Fruit fly (Drosophila melanogaster): Measurements from ENCODE around the gene nht.

The nht gene

DNA sequence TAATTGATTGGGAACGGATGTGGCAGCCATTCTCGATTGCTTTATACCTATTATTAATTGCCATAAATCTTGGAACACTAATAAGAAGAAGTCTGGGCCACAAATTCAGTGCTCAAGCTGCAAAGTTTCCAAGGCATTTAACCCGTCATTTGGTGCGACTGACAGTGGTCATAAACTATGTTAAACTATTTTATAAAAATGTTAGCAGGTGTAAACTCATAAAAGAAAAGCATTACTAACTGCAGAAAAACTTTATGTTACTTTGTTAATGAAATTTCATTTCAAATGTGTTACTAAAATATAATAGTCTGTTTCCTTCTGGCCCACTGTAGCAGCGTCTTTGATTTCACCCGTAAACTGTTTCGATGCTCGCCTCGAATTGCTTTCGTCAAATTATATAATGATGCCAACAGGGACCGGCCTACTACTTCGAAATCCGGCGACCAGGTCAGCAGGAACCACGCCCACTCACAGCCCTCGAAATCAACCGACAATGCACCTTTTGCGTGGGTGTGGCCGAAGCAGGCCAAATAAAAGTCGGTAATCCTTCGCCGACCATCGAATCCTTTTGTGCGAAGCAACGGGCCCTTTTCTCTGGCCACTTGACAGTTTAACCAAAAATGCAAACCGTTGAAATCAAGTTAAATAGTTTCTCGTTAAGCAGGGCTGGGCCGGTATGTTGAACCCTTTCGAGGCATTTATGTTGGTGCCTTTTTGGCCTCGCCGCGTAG is 7.0 kb upstream of the nht start (continued):
- no peak for TF ChIP-seq Eip93F (GFP tag; optimal IDR thresholded peaks at IDR 0.05)
- TF ChIP-seq CG9139 (GFP tag; optimal IDR thresholded peaks at IDR 0.05), result no peak
- peak; percentile 54 for TF ChIP-seq Eip78C (GFP tag)
- no peak for TF ChIP-seq Sox14 (GFP tag; optimal IDR thresholded peaks at IDR 0.05)
- no peak for TF ChIP-seq CG6792 (GFP tag; optimal IDR thresholded peaks at IDR 0.05)
- TF ChIP-seq CG3919 (GFP tag; optimal IDR thresholded peaks at IDR 0.05), result no peak
- TF ChIP-seq Lpt (GFP tag; optimal IDR thresholded peaks at IDR 0.05), result no peak
- no peak for TF ChIP-seq Eip75B (GFP tag; optimal IDR thresholded peaks at IDR 0.05)
- no peak for TF ChIP-seq eg (GFP tag; IDR thresholded peaks at IDR 0.05)
- TF ChIP-seq CG11762 (GFP tag; optimal IDR thresholded peaks at IDR 0.05; ENCODE audit: insufficient read depth), result no peak
- TF ChIP-seq CG6854 (GFP tag; optimal IDR thresholded peaks at IDR 0.05), result no peak
- no peak for TF ChIP-seq Hr38 (GFP tag; optimal IDR thresholded peaks at IDR 0.05)
- TF ChIP-seq Smox (GFP tag; optimal IDR thresholded peaks at IDR 0.05), result peak; percentile 20
- no peak for TF ChIP-seq net (GFP tag; optimal IDR thresholded peaks at IDR 0.05)
- TF ChIP-seq CG11902 (GFP tag; optimal IDR thresholded peaks at IDR 0.05), result no peak
- no peak for TF ChIP-seq CG16779 (tag; optimal IDR thresholded peaks at IDR 0.05)
- TF ChIP-seq OdsH (GFP tag; optimal IDR thresholded peaks at IDR 0.05), result peak; percentile 14
- no peak for TF ChIP-seq CG8119 (GFP tag; IDR thresholded peaks at IDR 0.05)
- peak; percentile 16 for TF ChIP-seq esn (GFP tag; optimal IDR thresholded peaks at IDR 0.05)
- no peak for TF ChIP-seq lz (GFP tag; optimal IDR thresholded peaks at IDR 0.05)
- TF ChIP-seq Hr4 (GFP tag; optimal IDR thresholded peaks at IDR 0.05), result no peak
- no peak for TF ChIP-seq Sox102F (GFP tag; optimal IDR thresholded peaks at IDR 0.05)
- TF ChIP-seq ss (GFP tag; optimal IDR thresholded peaks at IDR 0.05), result no peak
- no peak for TF ChIP-seq Blimp-1 (GFP tag; optimal IDR thresholded peaks at IDR 0.05)
- TF ChIP-seq Met (GFP tag; optimal IDR thresholded peaks at IDR 0.05), result peak; percentile 9
- TF ChIP-seq CG8319 (GFP tag; optimal IDR thresholded peaks at IDR 0.05), result no peak
- peak; percentile 0 for TF ChIP-seq vri (GFP tag; optimal IDR thresholded peaks at IDR 0.05)
- TF ChIP-seq fd59A (GFP tag; optimal IDR thresholded peaks at IDR 0.05), result no peak
- no peak for TF ChIP-seq CG32006 (GFP tag; optimal IDR thresholded peaks at IDR 0.05)
- TF ChIP-seq CG10631 (GFP tag; optimal IDR thresholded peaks at IDR 0.05), result no peak
- no peak for TF ChIP-seq dsx (GFP tag; optimal IDR thresholded peaks at IDR 0.05; ENCODE audit: poor library complexity, severe bottlenecking)

DNA sequence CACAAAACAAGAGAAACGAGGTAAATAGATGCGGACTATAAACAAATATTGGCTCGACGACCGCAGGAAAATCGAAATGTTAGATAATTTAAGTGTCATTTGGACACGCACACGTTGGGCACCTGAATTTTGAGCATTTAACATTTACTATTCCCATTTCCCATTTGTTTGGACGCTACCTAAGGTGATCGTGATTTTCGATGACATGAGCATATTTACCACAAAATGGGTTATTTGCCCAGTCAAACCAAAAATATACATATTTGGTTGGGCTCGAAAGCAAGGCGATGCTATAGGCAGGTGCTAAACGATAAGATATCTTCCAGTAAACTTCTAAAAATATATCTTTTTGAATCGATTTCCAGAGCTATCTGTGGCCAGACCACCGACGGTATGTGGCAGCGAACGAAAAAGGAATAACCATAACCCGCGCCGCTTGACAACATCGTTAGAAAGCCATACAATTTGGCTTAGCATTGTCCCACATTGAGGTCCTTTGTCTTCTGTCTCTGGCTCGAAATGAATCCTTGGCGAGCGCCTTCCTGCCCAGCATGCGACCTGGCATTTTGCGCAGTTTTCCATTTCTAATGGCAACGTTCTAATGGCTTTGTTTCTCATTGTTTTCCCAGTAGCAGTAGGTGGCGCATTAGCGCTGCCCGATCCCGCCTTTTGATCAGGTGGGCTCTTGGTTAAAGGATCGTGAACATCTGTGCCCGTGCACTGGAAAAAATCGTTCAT is 5.6 kb upstream of the nht start:
- TF ChIP-seq fkh (GFP tag; optimal IDR thresholded peaks at IDR 0.05), result peak; percentile 83
- TF ChIP-seq CG4318 (GFP tag; optimal IDR thresholded peaks at IDR 0.05), result no peak

- TF ChIP-seq Ets96B (tag; optimal IDR thresholded peaks at IDR 0.05) (no peak), fkh (GFP tag; optimal IDR thresholded peaks at IDR 0.05) (no peak), CG4318 (GFP tag; optimal IDR thresholded peaks at IDR 0.05) (no peak), dsx (GFP tag; optimal IDR thresholded peaks at IDR 0.05; ENCODE audit: poor library complexity, severe bottlenecking) (no peak), Blimp-1 (GFP tag; optimal IDR thresholded peaks at IDR 0.05) (no peak), CG6163 (GFP tag; IDR thresholded peaks at IDR 0.05) (no peak), svp (GFP tag) (no peak)
Observed at dm6 chr2L:15323196-15323595, 4.5 kb upstream of the nht start.
